Fruit fly (Drosophila melanogaster) whole organism: ENCODE data around the gene CG14286.

Source experiments
- CG8478 ChIP-seq: fragments of >200 bp; optimal IDR thresholded peaks from 2 replicates; lab custom pipeline; 2018; ENCODE audit warnings: inconsistent platforms
- Dll ChIP-seq: fragments of >200 bp; optimal IDR thresholded peaks from 2 replicates; lab custom pipeline; 2017
- EcR ChIP-seq, 2 experiments: fragments of >200 bp; optimal IDR thresholded peaks; 2 replicates each; lab custom pipeline; 2017; ENCODE audit warnings: missing biosample characterization in 2 of 2, missing genetic modification characterization in 2 of 2, missing genetic modification reagents in 2 of 2
- pan ChIP-seq: fragments of >200 bp; optimal IDR thresholded peaks from 2 replicates; lab custom pipeline; 2017
- psq ChIP-seq: fragments of >200 bp; optimal IDR thresholded peaks from 2 replicates; lab custom pipeline; 2017
- usp ChIP-seq: fragments of >200 bp; optimal IDR thresholded peaks from 2 replicates; lab custom pipeline; 2017; ENCODE audit warnings: missing biosample characterization, missing genetic modification characterization, mixed read lengths

The CG14286 gene

dm6 chr3R:19015423-19015810, 8.5 kb upstream of the CG14286 start:
- TF ChIP-seq Dll (lab: Kevin White, UChicago) (no peak), CG8478 (lab: Kevin White, UChicago) (no peak)

- TF ChIP-seq EcR (GFP tag; optimal IDR thresholded peaks at IDR 0.05; lab: Kevin White, UChicago) (no peak), usp (GFP tag; lab: Kevin White, UChicago) (no peak), Dll (lab: Kevin White, UChicago) (no peak), psq (lab: Kevin White, UChicago) (no peak), CG8478 (lab: Kevin White, UChicago) (no peak), pan (no peak)
Observed at dm6 chr3R:19017318-19018043, 6.4 kb upstream of the CG14286 start.

dm6 chr3R:19024761-19025160, 869 bp downstream of the CG14286 start, which contains the start of gene CG14285:
CG14285 (plus strand) TSS chr3R:19025099.
- TF ChIP-seq usp (GFP tag; lab: Kevin White, UChicago): no peak
- TF ChIP-seq psq (lab: Kevin White, UChicago): no peak
- no peak for TF ChIP-seq CG8478 (lab: Kevin White, UChicago)
- no peak for TF ChIP-seq EcR (GFP tag; optimal IDR thresholded peaks at IDR 0.05; lab: Kevin White, UChicago)
- TF ChIP-seq pan: no peak
- TF ChIP-seq Dll (lab: Kevin White, UChicago): no peak

dm6 chr3R:19027165-19027564, 3.3 kb downstream of the CG14286 start, which contains the start of gene NP15.6:
NP15.6 (plus strand) TSS chr3R:19027368.
- TF ChIP-seq EcR (GFP tag; optimal IDR thresholded peaks at IDR 0.05; lab: Kevin White, UChicago): no peak
- TF ChIP-seq usp (GFP tag; lab: Kevin White, UChicago): no peak
- TF ChIP-seq CG8478 (lab: Kevin White, UChicago): no peak
- no peak for TF ChIP-seq psq (lab: Kevin White, UChicago)
- TF ChIP-seq Dll (lab: Kevin White, UChicago): no peak
- TF ChIP-seq pan: no peak

dm6 chr3R:19028758-19029157, 4.9 kb downstream of the CG14286 start, which contains the start of the genes GatA and P5cr:
GatA (minus strand) TSS chr3R:19028857.
P5cr (plus strand) TSS chr3R:19028931.
- TF ChIP-seq usp (GFP tag; lab: Kevin White, UChicago) (no peak), EcR (GFP tag; optimal IDR thresholded peaks at IDR 0.05; lab: Kevin White, UChicago) (no peak), CG8478 (lab: Kevin White, UChicago) (no peak), psq (lab: Kevin White, UChicago) (no peak), pan (no peak), Dll (lab: Kevin White, UChicago) (no peak)

dm6 chr3R:19031210-19031609, 7.3 kb downstream of the CG14286 start, which contains the start of the genes Prp18 and CG6013:
Prp18 (minus strand) TSS chr3R:19031271.
CG6013 (plus strand) TSS chr3R:19031503.
- TF ChIP-seq pan (no peak), psq (lab: Kevin White, UChicago) (no peak), EcR (GFP tag; optimal IDR thresholded peaks at IDR 0.05; lab: Kevin White, UChicago) (no peak)

dm6 chr3R:19033238-19033637, 9.3 kb downstream of the CG14286 start, which contains the start of gene CG6026:
CG6026 (plus strand) TSS chr3R:19033538.
- TF ChIP-seq psq (lab: Kevin White, UChicago): no peak
- TF ChIP-seq pan: no peak
- TF ChIP-seq usp (GFP tag; lab: Kevin White, UChicago): no peak
- TF ChIP-seq CG8478 (lab: Kevin White, UChicago): no peak
- no peak for TF ChIP-seq EcR (GFP tag; optimal IDR thresholded peaks at IDR 0.05; lab: Kevin White, UChicago)
- no peak for TF ChIP-seq Dll (lab: Kevin White, UChicago)

dm6 chr3R:19036521-19037142, 12.7 kb downstream of the CG14286 start:
- TF ChIP-seq CG8478 (lab: Kevin White, UChicago) (no peak), Dll (lab: Kevin White, UChicago) (peak; percentile 23)

- TF ChIP-seq CG8478 (lab: Kevin White, UChicago) (no peak), usp (GFP tag; lab: Kevin White, UChicago) (no peak), pan (no peak), psq (lab: Kevin White, UChicago) (no peak), EcR (GFP tag; optimal IDR thresholded peaks at IDR 0.05; lab: Kevin White, UChicago) (no peak), Dll (lab: Kevin White, UChicago) (no peak)
Observed at dm6 chr3R:19040685-19041084, 16.8 kb downstream of the CG14286 start.

dm6 chr3R:19044638-19045037, 20.7 kb downstream of the CG14286 start:
- no peak for TF ChIP-seq pan
- no peak for TF ChIP-seq usp (GFP tag; lab: Kevin White, UChicago)
- no peak for TF ChIP-seq CG8478 (lab: Kevin White, UChicago)
- TF ChIP-seq psq (lab: Kevin White, UChicago): no peak
- TF ChIP-seq EcR (GFP tag; optimal IDR thresholded peaks at IDR 0.05; lab: Kevin White, UChicago): no peak
- TF ChIP-seq Dll (lab: Kevin White, UChicago): no peak

- TF ChIP-seq Dll (lab: Kevin White, UChicago) (no peak), usp (GFP tag; lab: Kevin White, UChicago) (no peak), psq (lab: Kevin White, UChicago) (no peak), pan (no peak), EcR (GFP tag; optimal IDR thresholded peaks at IDR 0.05; lab: Kevin White, UChicago) (no peak), CG8478 (lab: Kevin White, UChicago) (no peak)
Observed at dm6 chr3R:19051247-19051646, 27.4 kb downstream of the CG14286 start.

dm6 chr3R:19052475-19052874, 28.6 kb downstream of the CG14286 start:
- TF ChIP-seq EcR (GFP tag; optimal IDR thresholded peaks at IDR 0.05; lab: Kevin White, UChicago) (no peak), Dll (lab: Kevin White, UChicago) (no peak), CG8478 (lab: Kevin White, UChicago) (no peak), pan (no peak), usp (GFP tag; lab: Kevin White, UChicago) (no peak), psq (lab: Kevin White, UChicago) (no peak)
